Worm (Caenorhabditis elegans): ENCODE measurements around the gene C17H12.12.

C17H12.12 gene

DNA sequence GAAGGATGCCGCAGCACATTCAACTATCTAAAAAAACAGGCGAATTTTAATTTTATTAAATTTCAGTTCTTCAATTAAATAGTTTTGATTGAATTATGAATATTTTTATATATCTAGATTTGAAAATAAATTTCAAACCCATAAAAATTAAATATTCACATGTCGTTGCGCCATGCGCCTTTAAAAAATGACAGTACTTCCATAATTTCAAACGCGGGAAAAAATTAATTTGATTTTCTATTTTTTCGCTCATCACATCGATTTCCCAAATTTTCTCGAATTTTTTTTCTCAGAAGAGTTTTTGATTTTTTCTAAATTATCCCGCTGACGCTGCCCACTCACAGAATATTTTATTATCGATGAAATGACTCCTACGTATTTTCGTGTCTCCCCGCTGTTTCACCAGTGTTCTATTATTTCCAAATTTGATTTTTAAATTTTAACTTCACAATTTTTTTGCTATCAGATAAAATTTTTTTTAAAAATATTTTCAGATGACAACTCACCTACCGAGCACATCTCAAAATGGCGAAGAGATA lies 46.8 kb downstream of the C17H12.12 start, which contains the start of gene lip-1:
Gene lip-1, plus strand, starts transcription at position 489 of the 539 bp plus-strand sequence.
- TF ChIP-seq lir-3 (tag; optimal IDR thresholded peaks at IDR 0.05; ENCODE audit: poor library complexity) (no peak), pax-3 (tag; optimal IDR thresholded peaks at IDR 0.05) (no peak), aly-2 (tag; optimal IDR thresholded peaks at IDR 0.05) (no peak), lin-14 (GFP tag; optimal IDR thresholded peaks at IDR 0.05) (no peak), fkh-4 (tag; optimal IDR thresholded peaks at IDR 0.05; ENCODE audit: borderline replicate concordance) (no peak), hlh-17 (GFP tag; optimal IDR thresholded peaks at IDR 0.05; ENCODE audit: borderline replicate concordance) (no peak), mdl-1 (tag; optimal IDR thresholded peaks at IDR 0.05) (no peak), nhr-77 (tag; optimal IDR thresholded peaks at IDR 0.05) (no peak), tbx-2 (tag; optimal IDR thresholded peaks at IDR 0.05) (no peak), unc-98 (GFP tag; IDR thresholded peaks at IDR 0.05) (no peak), unc-30 (tag; optimal IDR thresholded peaks at IDR 0.05) (no peak), snu-23 (GFP tag; optimal IDR thresholded peaks at IDR 0.05) (no peak), jun-1 (tag; optimal IDR thresholded peaks at IDR 0.05) (no peak), F16B12.6 (tag; optimal IDR thresholded peaks at IDR 0.05) (no peak), ceh-82 (tag; optimal IDR thresholded peaks at IDR 0.05) (no peak), ztf-11 (tag; optimal IDR thresholded peaks at IDR 0.05) (no peak), ama-1 (optimal IDR thresholded peaks at IDR 0.05) (no peak), nhr-84 (tag; optimal IDR thresholded peaks at IDR 0.05) (no peak)

Measured in whole organism, L1 larva.